Worm (Caenorhabditis elegans): Measurements from ENCODE around the gene tra-2.

The tra-2 gene

DNA sequence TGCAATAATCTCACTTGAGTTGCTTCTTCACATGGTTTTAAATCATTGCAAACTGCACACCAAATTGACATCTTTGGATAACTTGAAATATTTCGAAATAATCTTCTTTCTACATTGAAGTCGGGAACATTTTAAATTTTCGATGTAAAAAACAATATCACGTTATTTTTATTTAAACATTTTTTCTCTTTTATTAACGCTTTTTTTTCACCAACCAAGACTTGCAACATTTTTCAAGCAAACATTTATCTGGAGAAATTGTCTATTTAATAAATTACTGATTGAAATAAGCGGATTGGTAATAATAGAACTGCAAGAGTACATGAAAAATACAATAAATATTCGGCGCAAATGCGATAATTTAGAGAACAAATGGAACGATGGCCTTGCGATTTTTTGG, 5.0 kb upstream of the tra-2 start, which contains the start of gene C15F1.5:
Gene C15F1.5, minus strand, starts transcription at position 101 of the 400 bp plus-strand sequence.
- TF ChIP-seq nhr-77 (tag; optimal IDR thresholded peaks at IDR 0.05) (no peak), aly-2 (tag; optimal IDR thresholded peaks at IDR 0.05) (no peak), nhr-67 (tag; optimal IDR thresholded peaks at IDR 0.05) (no peak), tbx-2 (tag; optimal IDR thresholded peaks at IDR 0.05) (no peak), fkh-10 (GFP tag; optimal IDR thresholded peaks at IDR 0.05) (no peak), egl-5 (tag; optimal IDR thresholded peaks at IDR 0.05) (no peak), nhr-237 (tag; optimal IDR thresholded peaks at IDR 0.05) (no peak), nhr-43 (tag; optimal IDR thresholded peaks at IDR 0.05; ENCODE audit: poor library complexity, severe bottlenecking) (no peak), ceh-82 (tag; optimal IDR thresholded peaks at IDR 0.05) (no peak), ama-1 (optimal IDR thresholded peaks at IDR 0.05) (no peak), egl-27 (tag; optimal IDR thresholded peaks at IDR 0.05) (no peak), lsy-12 (tag; optimal IDR thresholded peaks at IDR 0.05) (no peak), ZK546.5 (tag; optimal IDR thresholded peaks at IDR 0.05) (no peak), ztf-4 (tag; optimal IDR thresholded peaks at IDR 0.05) (no peak), mdl-1 (tag; optimal IDR thresholded peaks at IDR 0.05) (no peak), lin-39 (tag; optimal IDR thresholded peaks at IDR 0.05) (no peak), hmg-11 (tag; optimal IDR thresholded peaks at IDR 0.05) (no peak), nfya-1 (tag; optimal IDR thresholded peaks at IDR 0.05; ENCODE audit: insufficient read depth) (no peak), R02D3.7 (tag; optimal IDR thresholded peaks at IDR 0.05) (no peak), fos-1 (tag; optimal IDR thresholded peaks at IDR 0.05) (no peak)

DNA sequence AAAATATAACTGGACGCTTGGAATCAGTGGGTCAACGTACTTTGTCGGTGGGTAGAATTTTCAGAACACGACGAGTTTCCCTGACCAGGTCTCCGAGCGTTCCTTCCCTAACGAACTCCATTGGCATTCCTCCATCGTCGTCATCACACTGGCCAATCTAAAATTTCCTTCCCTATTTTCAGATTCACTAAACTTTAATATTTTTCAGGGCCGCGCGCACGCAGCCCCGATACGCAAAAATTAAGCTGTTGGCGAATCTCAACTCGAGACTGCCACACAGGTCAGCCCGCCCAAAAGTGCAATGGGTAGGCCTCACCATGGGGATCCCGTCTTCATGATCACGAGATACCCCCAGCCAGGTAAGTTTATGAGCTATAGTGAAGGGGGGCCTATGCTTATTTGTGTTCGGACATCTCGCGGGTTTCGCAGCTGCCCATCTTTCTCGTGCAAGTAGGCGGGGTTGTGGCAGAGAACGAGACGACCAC, 2.8 kb upstream of the tra-2 start:
- TF ChIP-seq hmg-11 (tag; optimal IDR thresholded peaks at IDR 0.05), result peak; percentile 5
- peak; percentile 48 for TF ChIP-seq tbx-2 (tag; optimal IDR thresholded peaks at IDR 0.05)
- no peak for TF ChIP-seq zag-1 (tag; optimal IDR thresholded peaks at IDR 0.05)
- peak; percentile 44 for TF ChIP-seq pqm-1 (tag; optimal IDR thresholded peaks at IDR 0.05)
- peak; percentile 99 for TF ChIP-seq snpc-4 (tag; optimal IDR thresholded peaks at IDR 0.05)
- TF ChIP-seq R02D3.7 (tag; optimal IDR thresholded peaks at IDR 0.05), result peak; percentile 83
- peak; percentile 81 for TF ChIP-seq lin-39 (tag; optimal IDR thresholded peaks at IDR 0.05)
- no peak for TF ChIP-seq nhr-237 (tag; optimal IDR thresholded peaks at IDR 0.05)
- TF ChIP-seq nhr-43 (tag; optimal IDR thresholded peaks at IDR 0.05; ENCODE audit: poor library complexity, severe bottlenecking), result peak; percentile 62
- TF ChIP-seq nhr-25 (tag; optimal IDR thresholded peaks at IDR 0.05), result peak; percentile 67
- TF ChIP-seq fkh-2 (tag; optimal IDR thresholded peaks at IDR 0.05), result no peak
- no peak for TF ChIP-seq skn-1 (tag; optimal IDR thresholded peaks at IDR 0.05)
- peak; percentile 48 for TF ChIP-seq ceh-82 (tag; optimal IDR thresholded peaks at IDR 0.05)
- peak; percentile 97 for TF ChIP-seq ama-1 (optimal IDR thresholded peaks at IDR 0.05)
- TF ChIP-seq ztf-11 (tag; optimal IDR thresholded peaks at IDR 0.05), result no peak
- TF ChIP-seq nhr-23 (tag; optimal IDR thresholded peaks at IDR 0.05), result peak; percentile 49
- peak; percentile 39 for TF ChIP-seq pha-4 (tag; optimal IDR thresholded peaks at IDR 0.05)
- TF ChIP-seq elt-3 (tag; optimal IDR thresholded peaks at IDR 0.05), result peak in 1 of 3 experiments; percentile 25
- TF ChIP-seq nhr-77 (tag; optimal IDR thresholded peaks at IDR 0.05), result peak; percentile 73
- TF ChIP-seq nhr-67 (tag; optimal IDR thresholded peaks at IDR 0.05), result no peak
- peak; percentile 72 for TF ChIP-seq lsy-12 (tag; optimal IDR thresholded peaks at IDR 0.05)
- TF ChIP-seq elt-2 (tag; optimal IDR thresholded peaks at IDR 0.05), result peak; percentile 23
- peak; percentile 5 for TF ChIP-seq daf-12 (tag; optimal IDR thresholded peaks at IDR 0.05)
- peak; percentile 65 for TF ChIP-seq lin-15B (tag; optimal IDR thresholded peaks at IDR 0.05)
- peak; percentile 3 for TF ChIP-seq jun-1 (tag; optimal IDR thresholded peaks at IDR 0.05)
- TF ChIP-seq nfya-1 (tag; optimal IDR thresholded peaks at IDR 0.05; ENCODE audit: insufficient read depth), result peak; percentile 66
- TF ChIP-seq ceh-28 (tag; optimal IDR thresholded peaks at IDR 0.05), result peak; percentile 61
- TF ChIP-seq mdl-1 (tag; optimal IDR thresholded peaks at IDR 0.05), result no peak
- no peak for TF ChIP-seq eor-1 (tag; optimal IDR thresholded peaks at IDR 0.05)

DNA sequence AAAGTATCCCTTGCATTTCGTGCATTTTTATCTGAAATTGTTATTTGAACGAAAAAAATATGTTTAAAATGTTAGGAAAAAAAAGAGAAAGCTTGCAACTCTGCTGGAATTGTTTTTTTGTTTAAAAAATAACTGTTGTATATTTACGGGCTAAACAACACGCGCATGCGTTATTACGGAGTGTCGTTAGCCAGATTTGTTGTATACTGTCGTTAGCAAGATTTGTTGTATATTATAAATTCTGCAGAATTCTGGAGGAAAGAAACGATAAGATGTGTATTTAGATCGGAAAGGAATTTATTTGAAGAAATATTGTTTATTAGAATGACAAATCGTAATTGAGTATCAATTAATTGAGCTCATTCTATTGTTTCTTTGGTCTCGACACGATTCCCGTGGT, 2.1 kb upstream of the tra-2 start, which contains the start of gene eif-2Bgamma:
Gene eif-2Bgamma, minus strand, starts transcription at position 31 of the 400 bp plus-strand sequence.
- TF ChIP-seq sea-2 (GFP tag; optimal IDR thresholded peaks at IDR 0.05) (no peak), ceh-16 (tag; optimal IDR thresholded peaks at IDR 0.05) (no peak), nhr-12 (tag; optimal IDR thresholded peaks at IDR 0.05) (no peak), eor-1 (tag; optimal IDR thresholded peaks at IDR 0.05) (no peak), fos-1 (tag; optimal IDR thresholded peaks at IDR 0.05) (no peak), hmg-11 (tag; optimal IDR thresholded peaks at IDR 0.05) (peak; percentile 28), nhr-11 (tag; optimal IDR thresholded peaks at IDR 0.05) (no peak), jun-1 (tag; optimal IDR thresholded peaks at IDR 0.05) (no peak), nhr-25 (tag; optimal IDR thresholded peaks at IDR 0.05) (no peak), pha-4 (tag; optimal IDR thresholded peaks at IDR 0.05) (no peak), snpc-4 (tag; optimal IDR thresholded peaks at IDR 0.05) (peak; percentile 86), ZK546.5 (tag; optimal IDR thresholded peaks at IDR 0.05) (no peak), lsy-12 (tag; optimal IDR thresholded peaks at IDR 0.05) (no peak), nfya-1 (tag; optimal IDR thresholded peaks at IDR 0.05; ENCODE audit: insufficient read depth) (peak; percentile 37), ceh-82 (tag; optimal IDR thresholded peaks at IDR 0.05) (no peak), tbx-2 (tag; optimal IDR thresholded peaks at IDR 0.05) (no peak), R02D3.7 (tag; optimal IDR thresholded peaks at IDR 0.05) (peak; percentile 76), nhr-23 (tag; optimal IDR thresholded peaks at IDR 0.05) (peak; percentile 49), unc-62 (GFP tag; optimal IDR thresholded peaks at IDR 0.05) (no peak), ztf-4 (tag; optimal IDR thresholded peaks at IDR 0.05) (no peak), lin-15B (tag; optimal IDR thresholded peaks at IDR 0.05) (peak; percentile 35), ama-1 (optimal IDR thresholded peaks at IDR 0.05) (no peak), fkh-2 (tag; optimal IDR thresholded peaks at IDR 0.05) (no peak), fkh-10 (GFP tag; optimal IDR thresholded peaks at IDR 0.05) (no peak)

Measured in whole organism, L3 larva.